Worm (Caenorhabditis elegans) whole organism, young adult: ENCODE results near the gene F28C6.9.

Experiments
- B0336.3 ChIP-seq: fragments of 200-800 bp; sonication (Bioruptor generic); IDR thresholded peaks from 2 replicates; pipeline ENCODE4 v1.3.6; 2022; ENCODE audit warnings: missing genetic modification characterization, missing compliant biosample characterization
- F23B12.7 ChIP-seq: sonication (generic microtip); optimal IDR thresholded peaks from 2 replicates; lab custom pipeline; 2017; ENCODE audit warnings: missing genetic modification characterization, mild to moderate bottlenecking, missing compliant biosample characterization, antibody characterized with exemption, moderate library complexity; ENCODE audit not compliant: insufficient read depth
- F55B11.4 ChIP-seq: sonication (generic microtip); optimal IDR thresholded peaks from 2 replicates; lab custom pipeline; 2016; ENCODE audit warnings: missing compliant biosample characterization, missing genetic modification characterization, borderline replicate concordance; ENCODE audit not compliant: insufficient read depth
- Y79H2A.3 ChIP-seq: fragments of 200-800 bp; sonication (Bioruptor generic); conservative IDR thresholded peaks from 2 replicates; pipeline ENCODE4 v1.3.6; 2022; ENCODE audit warnings: missing genetic modification reagents, missing genetic modification characterization, missing compliant biosample characterization
- ZK185.1 ChIP-seq: sonication (generic microtip); optimal IDR thresholded peaks from 2 replicates; lab custom pipeline; 2016; ENCODE audit warnings: mild to moderate bottlenecking, missing genetic modification characterization, missing compliant biosample characterization; ENCODE audit not compliant: poor library complexity, severe bottlenecking
- attf-5 ChIP-seq: fragments of 200-800 bp; sonication (Bioruptor generic); optimal IDR thresholded peaks from 2 replicates; lab custom pipeline; 2018; ENCODE audit warnings: mild to moderate bottlenecking, missing genetic modification characterization, missing compliant biosample characterization
- bed-1 ChIP-seq: fragments of 200-800 bp; sonication (Bioruptor generic); IDR thresholded peaks from 2 replicates; pipeline ENCODE4 v1.3.6; 2022; ENCODE audit warnings: missing genetic modification reagents, missing genetic modification characterization, missing compliant biosample characterization
- ccch-3 ChIP-seq: fragments of 200-800 bp; sonication (Bioruptor generic); optimal IDR thresholded peaks from 2 replicates; lab custom pipeline; 2018; ENCODE audit warnings: mild to moderate bottlenecking, missing genetic modification characterization, missing compliant biosample characterization
- cebp-1 ChIP-seq, 2 experiments: fragments of 200-800 bp in 1 of 2; sonication (Bioruptor generic) in 1 of 2; sonication (generic microtip) in 1 of 2; IDR thresholded peaks in 1 of 2; optimal IDR thresholded peaks in 1 of 2; 2 replicates each; pipeline versions ENCODE4 v1.3.6 to Lab custom; 2017 to 2022; ENCODE audit warnings: missing compliant biosample characterization in 2 of 2, missing genetic modification characterization in 2 of 2, mild to moderate bottlenecking in 1 of 2, missing genetic modification reagents in 1 of 2, moderate library complexity in 1 of 2
- ceh-79 ChIP-seq: sonication (generic microtip); optimal IDR thresholded peaks from 2 replicates; lab custom pipeline; 2017; ENCODE audit warnings: mild to moderate bottlenecking, missing genetic modification characterization, missing compliant biosample characterization
- chd-7 ChIP-seq: sonication (generic microtip); optimal IDR thresholded peaks from 2 replicates; lab custom pipeline; 2016; ENCODE audit warnings: mild to moderate bottlenecking, missing genetic modification characterization, moderate library complexity, missing compliant biosample characterization
- dox-1 ChIP-seq: fragments of 200-800 bp; sonication (Bioruptor generic); IDR thresholded peaks from 2 replicates; pipeline ENCODE4 v1.3.6; 2022; ENCODE audit warnings: missing genetic modification reagents, missing genetic modification characterization, missing compliant biosample characterization
- egl-44 ChIP-seq: fragments of 200-800 bp; sonication (Bioruptor generic); IDR thresholded peaks from 2 replicates; pipeline ENCODE4 v1.3.6; 2022; ENCODE audit warnings: missing genetic modification reagents, missing genetic modification characterization, missing compliant biosample characterization
- ets-4 ChIP-seq: fragments of 200-800 bp; sonication (Bioruptor generic); optimal IDR thresholded peaks from 2 replicates; lab custom pipeline; 2018; ENCODE audit warnings: mild to moderate bottlenecking, missing genetic modification characterization, missing compliant biosample characterization
- hmg-1.2 ChIP-seq: fragments of 200-800 bp; sonication (Bioruptor generic); IDR thresholded peaks from 2 replicates; pipeline ENCODE4 v1.3.6; 2022; ENCODE audit warnings: missing genetic modification reagents, missing genetic modification characterization, missing compliant biosample characterization
- let-607 ChIP-seq, 2 experiments: fragments of 200-800 bp in 1 of 2; sonication (Bioruptor generic) in 1 of 2; sonication (generic microtip) in 1 of 2; optimal IDR thresholded peaks; 2 replicates each; lab custom pipeline; 2016 to 2018; ENCODE audit warnings: mild to moderate bottlenecking in 2 of 2, missing compliant biosample characterization in 2 of 2, missing genetic modification characterization in 2 of 2, moderate library complexity in 2 of 2, missing genotype in 1 of 2
- lin-35 ChIP-seq, 3 experiments: fragments of 150-350 bp in 2 of 3; sonication (generic microtip) in 1 of 3; optimal IDR thresholded peaks; 2 replicates each; lab custom pipeline; 2014 to 2018; ENCODE audit warnings: missing biosample characterization in 3 of 3, missing genetic modification characterization in 3 of 3, missing genetic modification reagents in 3 of 3
- lin-40 ChIP-seq: sonication (generic microtip); optimal IDR thresholded peaks from 2 replicates; lab custom pipeline; 2016; ENCODE audit warnings: missing genetic modification characterization, mild to moderate bottlenecking, missing compliant biosample characterization, missing genotype, missing genetic modification reagents
- lin-54 ChIP-seq: fragments of 200-800 bp; sonication (Bioruptor generic); optimal IDR thresholded peaks from 2 replicates; lab custom pipeline; 2018; ENCODE audit warnings: mild to moderate bottlenecking, missing genetic modification characterization, missing compliant biosample characterization
- madf-10 ChIP-seq: sonication (generic microtip); optimal IDR thresholded peaks from 2 replicates; lab custom pipeline; 2016; ENCODE audit warnings: mild to moderate bottlenecking, missing genetic modification characterization, missing compliant biosample characterization
- mcd-1 ChIP-seq: fragments of 200-800 bp; sonication (Bioruptor generic); IDR thresholded peaks from 2 replicates; pipeline ENCODE4 v1.3.6; 2022; ENCODE audit warnings: missing genetic modification reagents, missing genetic modification characterization, missing compliant biosample characterization
- mel-28 ChIP-seq: sonication (generic microtip); optimal IDR thresholded peaks from 2 replicates; lab custom pipeline; 2016; ENCODE audit warnings: borderline replicate concordance, mild to moderate bottlenecking, missing genetic modification characterization, missing compliant biosample characterization
- nhr-80 ChIP-seq: sonication (generic microtip); optimal IDR thresholded peaks from 2 replicates; lab custom pipeline; 2016; ENCODE audit warnings: missing genetic modification characterization, missing compliant biosample characterization
- rcor-1 ChIP-seq: fragments of 200-800 bp; sonication (Bioruptor generic); IDR thresholded peaks from 2 replicates; pipeline ENCODE4 v1.3.6; 2022; ENCODE audit warnings: missing genetic modification reagents, missing genetic modification characterization, missing compliant biosample characterization
- repo-1 ChIP-seq: sonication (generic microtip); optimal IDR thresholded peaks from 2 replicates; lab custom pipeline; 2017; ENCODE audit warnings: mild to moderate bottlenecking, missing genetic modification characterization, missing compliant biosample characterization
- rpc-1 ChIP-seq, 2 experiments: fragments of 150-350 bp in 1 of 2; sonication (generic microtip) in 1 of 2; optimal IDR thresholded peaks; 2 replicates each; lab custom pipeline; 2014 to 2018; ENCODE audit warnings: missing biosample characterization in 1 of 2, missing genetic modification characterization in 1 of 2, missing genetic modification reagents in 1 of 2, missing genotype in 1 of 2
- unc-62 ChIP-seq: fragments of 150-350 bp; optimal IDR thresholded peaks from 2 replicates; lab custom pipeline; 2014; ENCODE audit warnings: missing biosample characterization, missing genetic modification reagents, missing genetic modification characterization
- zfh-2 ChIP-seq: fragments of 200-800 bp; sonication (Bioruptor generic); conservative IDR thresholded peaks from 2 replicates; pipeline ENCODE4 v1.3.6; 2022; ENCODE audit warnings: missing genetic modification reagents, missing genetic modification characterization, missing compliant biosample characterization
- ztf-6 ChIP-seq: fragments of 200-800 bp; sonication (Bioruptor generic); IDR thresholded peaks from 2 replicates; pipeline ENCODE4 v1.3.6; 2022; ENCODE audit warnings: missing genetic modification reagents, missing genetic modification characterization, missing compliant biosample characterization

Gene F28C6.9

DNA sequence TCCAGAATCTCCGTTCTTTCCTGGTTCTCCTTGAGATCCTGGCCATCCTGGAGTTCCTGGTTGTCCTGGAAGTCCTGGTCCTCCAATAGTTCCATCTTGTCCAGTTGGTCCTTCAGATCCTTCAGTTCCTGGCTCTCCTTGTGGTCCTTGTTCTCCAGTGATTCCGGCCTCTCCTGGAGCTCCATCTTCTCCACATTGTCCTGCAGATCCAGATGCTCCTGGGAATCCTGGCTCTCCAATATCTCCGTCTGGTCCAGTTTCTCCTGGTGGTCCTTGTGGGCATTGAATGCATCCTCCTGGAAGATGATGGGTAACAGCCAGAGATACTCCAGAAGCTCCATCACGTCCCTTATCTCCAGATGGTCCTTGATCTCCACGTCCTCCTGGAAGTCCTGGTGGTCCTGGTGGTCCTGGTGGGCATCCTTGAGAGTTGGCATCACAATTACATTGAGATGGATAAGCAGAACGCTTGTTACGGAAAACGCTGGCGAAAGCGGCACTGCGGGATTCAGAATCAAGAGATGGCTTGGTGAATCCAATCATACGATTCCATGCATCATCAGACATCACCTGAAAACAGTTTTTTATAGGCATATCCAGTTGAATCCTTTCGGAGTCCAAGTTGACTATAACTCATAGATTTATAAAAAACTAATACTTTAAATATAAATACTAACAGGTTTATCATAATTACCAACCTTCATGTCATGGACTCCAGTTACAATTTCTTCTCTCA, 41.6 kb downstream of the F28C6.9 start (continued):
- TF ChIP-seq zfh-2 (GFP tag; lab: Robert Waterston, UW) (peak; percentile 56), hmg-1.2 (no peak), rpc-1 (optimal IDR thresholded peaks at IDR 0.05; lab: Kevin White, UChicago) (no peak), rpc-1 (tag; optimal IDR thresholded peaks at IDR 0.05; lab: Kevin White, UChicago) (no peak), ceh-79 (tag; lab: Kevin White, UChicago) (peak; percentile 36), lin-40 (tag; lab: Kevin White, UChicago) (no peak), chd-7 (no peak), F55B11.4 (no peak)

DNA sequence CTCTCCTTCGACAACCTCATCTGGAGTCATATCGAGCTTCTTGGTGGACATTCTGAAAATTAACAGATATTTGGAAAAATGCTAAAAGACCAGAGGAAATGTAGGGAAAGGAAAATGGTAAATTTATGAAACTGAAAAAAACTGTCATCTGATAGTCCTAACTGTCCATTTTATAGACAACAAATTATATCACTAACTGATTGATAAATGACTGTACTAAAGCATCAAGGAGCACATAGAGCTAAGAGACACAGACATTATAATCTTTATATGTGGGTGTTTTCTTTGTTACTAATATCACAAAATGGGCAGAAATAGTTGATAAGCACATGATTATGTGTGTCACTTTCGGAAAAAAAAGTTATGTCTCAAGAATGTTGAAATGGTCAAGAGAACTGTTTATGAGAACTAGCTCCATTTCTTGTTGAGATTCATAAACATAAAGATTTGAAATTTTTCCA, 43.1 kb downstream of the F28C6.9 start, which contains the start of gene F54C9.3:
F54C9.3 (minus strand) TSS at position 51 of the 461 bp plus-strand sequence.
- TF ChIP-seq ztf-6 (GFP tag; lab: Robert Waterston, UW) = no peak
- no peak for TF ChIP-seq mel-28 (tag; lab: Kevin White, UChicago)
- TF ChIP-seq hmg-1.2 = peak; percentile 44; the same call in 1 of the 2 replicates
- peak in 1 of 2 experiments; percentile 74 for TF ChIP-seq let-607 (tag; optimal IDR thresholded peaks at IDR 0.05; lab: Kevin White, UChicago)
- peak; percentile 7 for TF ChIP-seq ets-4 (GFP tag; lab: Kevin White, UChicago)
- 0 out of 2 replicates have a peak, but pooled peaks have one; percentile 19 for TF ChIP-seq mcd-1 (GFP tag; lab: Robert Waterston, UW)
- no peak for TF ChIP-seq zfh-2 (GFP tag; lab: Robert Waterston, UW)
- TF ChIP-seq Y79H2A.3 (GFP tag; lab: Robert Waterston, UW) = no peak
- peak; percentile 66 for TF ChIP-seq unc-62 (GFP tag; lab: Kevin White, UChicago)
- TF ChIP-seq madf-10 (tag; lab: Kevin White, UChicago) = peak; percentile 12
- peak; percentile 93 for TF ChIP-seq nhr-80
- TF ChIP-seq dox-1 (GFP tag; lab: Robert Waterston, UW) = 0 out of 2 replicates have a peak, but pooled peaks have one; percentile 32
- TF ChIP-seq attf-5 (GFP tag; lab: Kevin White, UChicago) = peak; percentile 57
- TF ChIP-seq B0336.3 = no peak
- no peak; the same call in 1 of the 2 replicates for TF ChIP-seq cebp-1 (GFP tag; IDR thresholded peaks at IDR 0.05; lab: Robert Waterston, UW)
- peak; percentile 47 for TF ChIP-seq cebp-1 (tag; optimal IDR thresholded peaks at IDR 0.05; lab: Kevin White, UChicago)

DNA sequence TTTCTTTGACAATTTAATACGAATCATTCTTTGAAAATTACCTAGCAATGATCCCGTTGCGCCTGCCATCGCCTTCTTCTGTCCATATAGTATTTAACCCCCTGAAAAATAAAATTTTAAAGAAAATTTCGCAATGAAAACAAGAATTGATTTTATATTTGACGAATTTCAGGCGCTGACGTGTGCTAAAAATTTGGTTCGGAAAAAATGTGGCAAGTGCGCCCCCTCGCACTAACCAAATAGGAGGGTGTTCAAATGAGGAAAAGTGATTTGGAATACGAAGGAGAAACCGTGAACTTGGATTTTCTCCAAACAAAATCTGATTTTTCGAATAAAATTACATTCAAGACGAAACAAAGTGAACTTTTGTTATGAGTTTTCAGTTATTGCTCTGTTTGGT, 43.9 kb downstream of the F28C6.9 start, which contains the start of gene stc-1:
stc-1 (minus strand) TSS at position 101 of the 400 bp plus-strand sequence.
- TF ChIP-seq attf-5 (GFP tag; lab: Kevin White, UChicago) (peak; percentile 28), let-607 (tag; optimal IDR thresholded peaks at IDR 0.05; lab: Kevin White, UChicago) (peak; percentile 35 to 68), egl-44 (GFP tag; lab: Robert Waterston, UW) (no peak), bed-1 (no peak), mcd-1 (GFP tag; lab: Robert Waterston, UW) (peak; percentile 67), ccch-3 (GFP tag; lab: Kevin White, UChicago) (no peak), cebp-1 (GFP tag; IDR thresholded peaks at IDR 0.05; lab: Robert Waterston, UW) (peak; percentile 19; the same call in 1 of the 2 replicates), cebp-1 (tag; optimal IDR thresholded peaks at IDR 0.05; lab: Kevin White, UChicago) (peak; percentile 76), ZK185.1 (tag; lab: Kevin White, UChicago) (peak; percentile 30), F23B12.7 (tag; lab: Kevin White, UChicago) (peak; percentile 1), lin-35 (GFP tag; optimal IDR thresholded peaks at IDR 0.05; lab: Kevin White, UChicago) (peak in 1 of 3 experiments; percentile 2), lin-54 (GFP tag; lab: Kevin White, UChicago) (peak; percentile 35), rcor-1 (GFP tag; lab: Robert Waterston, UW) (no peak), repo-1 (tag; lab: Kevin White, UChicago) (peak; percentile 17), nhr-80 (peak; percentile 17)
